Fruit fly (Drosophila melanogaster) whole organism, embryonic: Measurements from ENCODE around the gene CG34008.

ENCODE experiments used
- Abd-B ChIP-seq: fragments of 200-800 bp; sonication (Bioruptor generic); optimal IDR thresholded peaks from 2 replicates; lab custom pipeline; 2018; ENCODE audit warnings: missing biosample characterization, mild to moderate bottlenecking, missing genetic modification characterization, moderate library complexity
- C15 ChIP-seq: fragments of 200-800 bp; sonication (Bioruptor generic); IDR thresholded peaks from 3 replicates; pipeline ENCODE4 v1.3.6; 2022; ENCODE audit warnings: missing biosample characterization, missing genetic modification characterization
- CG11456 ChIP-seq: fragments of 200-800 bp; sonication (Bioruptor generic); IDR thresholded peaks from 3 replicates; pipeline ENCODE4 v1.3.6; 2022; ENCODE audit warnings: missing biosample characterization, missing genetic modification characterization
- CG1233 ChIP-seq: fragments of 200-800 bp; sonication (Bioruptor generic); optimal IDR thresholded peaks from 4 replicates; lab custom pipeline; 2018; ENCODE audit warnings: missing biosample characterization, mild to moderate bottlenecking, missing genetic modification characterization
- CG14050 ChIP-seq: fragments of 200-800 bp; sonication (Bioruptor generic); IDR thresholded peaks from 3 replicates; pipeline ENCODE4 v1.3.6; 2022; ENCODE audit warnings: missing biosample characterization, missing genetic modification characterization
- CG17568 ChIP-seq: fragments of 200-800 bp; sonication (Bioruptor generic); optimal IDR thresholded peaks from 2 replicates; lab custom pipeline; 2018; ENCODE audit warnings: missing biosample characterization, mild to moderate bottlenecking, missing genetic modification characterization, moderate library complexity
- CG3407 ChIP-seq: fragments of 200-800 bp; sonication (Bioruptor generic); optimal IDR thresholded peaks from 2 replicates; lab custom pipeline; 2018; ENCODE audit warnings: missing biosample characterization, mild to moderate bottlenecking, missing genetic modification characterization
- CG7357 ChIP-seq: fragments of 200-800 bp; sonication (Bioruptor generic); IDR thresholded peaks from 3 replicates; pipeline ENCODE4 v1.3.6; 2022; ENCODE audit warnings: missing biosample characterization, missing genetic modification characterization
- CG7786 ChIP-seq: fragments of 200-800 bp; sonication (Bioruptor generic); optimal IDR thresholded peaks from 2 replicates; lab custom pipeline; 2016; ENCODE audit warnings: missing biosample characterization, missing genetic modification characterization
- CG8359 ChIP-seq: fragments of 200-800 bp; sonication (Bioruptor generic); optimal IDR thresholded peaks from 2 replicates; lab custom pipeline; 2017; ENCODE audit warnings: missing biosample characterization, mild to moderate bottlenecking, missing genetic modification characterization, borderline replicate concordance
- CG8388 ChIP-seq: fragments of 200-800 bp; sonication (Bioruptor generic); optimal IDR thresholded peaks from 2 replicates; lab custom pipeline; 2019; ENCODE audit warnings: missing biosample characterization, mild to moderate bottlenecking, missing genetic modification characterization, moderate library complexity
- CG9727 ChIP-seq: fragments of 200-800 bp; sonication (Bioruptor generic); optimal IDR thresholded peaks from 3 replicates; lab custom pipeline; 2017; ENCODE audit warnings: missing biosample characterization, mild to moderate bottlenecking, missing genetic modification characterization
- CG9797 ChIP-seq: fragments of 200-800 bp; sonication (Bioruptor generic); optimal IDR thresholded peaks from 3 replicates; lab custom pipeline; 2018; ENCODE audit warnings: missing biosample characterization, mild to moderate bottlenecking, missing genetic modification characterization
- Dfd ChIP-seq, 2 experiments: fragments of >200 bp; optimal IDR thresholded peaks; 2 replicates each; lab custom pipeline; 2017; ENCODE audit warnings: missing biosample characterization in 2 of 2, missing genetic modification characterization in 2 of 2
- Drgx ChIP-seq: fragments of 200-800 bp; sonication (Bioruptor generic); IDR thresholded peaks from 2 replicates; pipeline ENCODE4 v1.3.6; 2022; ENCODE audit warnings: missing biosample characterization, missing genetic modification characterization
- Fer3 ChIP-seq: fragments of 200-800 bp; sonication (Bioruptor generic); optimal IDR thresholded peaks from 2 replicates; lab custom pipeline; 2018; ENCODE audit warnings: missing biosample characterization, mild to moderate bottlenecking, missing genetic modification characterization, moderate library complexity
- GATAe ChIP-seq: fragments of 200-800 bp; sonication (Bioruptor generic); conservative IDR thresholded peaks from 2 replicates; pipeline ENCODE4 v1.3.6; 2022; ENCODE audit warnings: missing biosample characterization, missing genetic modification characterization
- Hr78 ChIP-seq, 2 experiments: fragments of 200-800 bp in 1 of 2; fragments of >200 bp in 1 of 2; sonication (Bioruptor generic) in 1 of 2; optimal IDR thresholded peaks; 2 replicates each; lab custom pipeline; 2017 to 2019; ENCODE audit warnings: missing biosample characterization in 2 of 2, missing genetic modification characterization in 2 of 2, mild to moderate bottlenecking in 1 of 2, moderate library complexity in 1 of 2
- MTF-1 ChIP-seq: fragments of 200-800 bp; sonication (Bioruptor generic); optimal IDR thresholded peaks from 2 replicates; lab custom pipeline; 2018; ENCODE audit warnings: missing biosample characterization, mild to moderate bottlenecking, missing genetic modification characterization, borderline replicate concordance
- Med ChIP-seq: fragments of 200-800 bp; sonication (Bioruptor generic); peaks from one replicate; lab custom pipeline; 2016; ENCODE audit warnings: missing biosample characterization, missing genetic modification characterization, mild to moderate bottlenecking, inconsistent platforms, moderate library complexity
- Mrtf ChIP-seq: fragments of 200-800 bp; sonication (Bioruptor generic); IDR thresholded peaks from 3 replicates; pipeline ENCODE4 v1.3.6; 2022; ENCODE audit warnings: missing biosample characterization, missing genetic modification characterization
- Ssrp ChIP-seq: fragments of 200-800 bp; sonication (Bioruptor generic); optimal IDR thresholded peaks from 2 replicates; lab custom pipeline; 2018; ENCODE audit warnings: missing biosample characterization, mild to moderate bottlenecking, missing genetic modification characterization, moderate library complexity
- abd-A ChIP-seq: fragments of 200-800 bp; sonication (Bioruptor generic); optimal IDR thresholded peaks from 3 replicates; lab custom pipeline; 2019; ENCODE audit warnings: missing biosample characterization, mild to moderate bottlenecking, missing genetic modification characterization, moderate library complexity
- ato ChIP-seq: fragments of 200-800 bp; sonication (Bioruptor generic); IDR thresholded peaks from 2 replicates; pipeline ENCODE4 v1.3.6; 2022; ENCODE audit warnings: missing biosample characterization, missing genetic modification characterization; ENCODE audit not compliant: partially characterized antibody
- chinmo ChIP-seq: fragments of 200-800 bp; sonication (Bioruptor generic); IDR thresholded peaks from 4 replicates; pipeline ENCODE4 v1.3.6; 2022; ENCODE audit warnings: missing biosample characterization, missing genetic modification characterization; ENCODE audit not compliant: partially characterized antibody
- corto ChIP-seq: fragments of 200-800 bp; sonication (Bioruptor generic); optimal IDR thresholded peaks from 2 replicates; lab custom pipeline; 2016; ENCODE audit warnings: missing biosample characterization, mild to moderate bottlenecking, missing genetic modification characterization, moderate library complexity
- exex ChIP-seq: fragments of 200-800 bp; sonication (Bioruptor generic); optimal IDR thresholded peaks from 4 replicates; lab custom pipeline; 2018; ENCODE audit warnings: missing biosample characterization, mild to moderate bottlenecking, missing genetic modification characterization, moderate library complexity
- grau ChIP-seq: fragments of 200-800 bp; optimal IDR thresholded peaks from 3 replicates; lab custom pipeline; 2019; ENCODE audit warnings: missing biosample characterization, mild to moderate bottlenecking, missing genetic modification characterization, moderate library complexity
- kah ChIP-seq: fragments of 200-800 bp; sonication (Bioruptor generic); optimal IDR thresholded peaks from 2 replicates; lab custom pipeline; 2018; ENCODE audit warnings: missing biosample characterization, mild to moderate bottlenecking, missing genetic modification characterization
- lab ChIP-seq: fragments of 200-800 bp; sonication (Bioruptor generic); optimal IDR thresholded peaks from 3 replicates; lab custom pipeline; 2017; ENCODE audit warnings: missing biosample characterization, missing genetic modification characterization, mild to moderate bottlenecking, moderate library complexity, missing genetic modification reagents
- p53 ChIP-seq: fragments of 200-800 bp; sonication (Bioruptor generic); optimal IDR thresholded peaks from 2 replicates; lab custom pipeline; 2016; ENCODE audit warnings: missing biosample characterization, missing genetic modification characterization
- salm ChIP-seq: fragments of 200-800 bp; sonication (Bioruptor generic); optimal IDR thresholded peaks from 2 replicates; lab custom pipeline; 2018; ENCODE audit warnings: missing biosample characterization, mild to moderate bottlenecking, missing genetic modification characterization
- slou ChIP-seq: fragments of 200-800 bp; sonication (Bioruptor generic); optimal IDR thresholded peaks from 3 replicates; lab custom pipeline; 2016; ENCODE audit warnings: missing biosample characterization, missing genetic modification characterization
- so ChIP-seq: fragments of 200-800 bp; sonication (Bioruptor generic); IDR thresholded peaks from 3 replicates; pipeline ENCODE4 v1.3.6; 2022; ENCODE audit warnings: missing biosample characterization, missing genetic modification characterization
- zen ChIP-seq: fragments of 200-800 bp; sonication (Bioruptor generic); optimal IDR thresholded peaks from 3 replicates; lab custom pipeline; 2018; ENCODE audit warnings: missing biosample characterization, mild to moderate bottlenecking, missing genetic modification characterization, moderate library complexity

CG34008 gene

DNA sequence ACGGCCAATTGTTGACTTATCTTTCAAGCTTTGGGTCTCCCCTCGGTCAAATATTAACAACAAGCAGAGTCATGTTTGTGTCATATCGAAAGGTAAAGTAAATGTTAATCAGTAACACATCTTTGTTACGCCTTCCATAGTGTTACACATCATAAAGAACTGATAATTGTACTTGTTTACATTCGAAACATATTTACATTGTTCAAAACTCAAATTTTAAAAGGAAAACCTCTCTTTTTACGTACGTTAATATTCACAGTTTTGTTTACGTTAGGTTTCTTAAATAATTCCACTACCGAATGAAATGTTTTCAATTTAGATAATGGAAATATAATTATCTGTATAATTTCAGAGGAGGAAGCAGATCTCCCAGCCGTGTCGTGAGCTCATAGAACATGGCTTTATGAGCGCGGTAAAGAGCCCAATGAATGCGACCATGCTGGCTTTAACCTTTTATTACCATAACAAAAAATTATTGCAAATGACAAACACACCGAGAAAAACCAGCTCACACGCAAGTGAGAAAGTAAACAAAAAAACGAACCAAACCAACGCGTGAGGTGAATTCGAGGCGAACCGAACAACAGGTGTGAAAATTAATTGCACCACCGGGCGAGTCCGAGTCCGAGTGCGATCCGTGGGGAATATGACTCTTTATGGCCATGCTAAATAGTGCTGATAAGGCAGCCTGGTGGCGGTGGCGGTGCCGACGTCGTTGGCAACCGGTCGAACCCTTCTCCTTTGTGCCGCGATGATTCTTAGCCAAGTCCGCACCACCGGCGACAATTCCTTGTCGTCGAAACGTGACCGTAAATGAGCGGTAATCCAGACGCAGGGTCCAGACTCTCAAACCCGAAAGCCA, 38.8 kb downstream of the CG34008 start (continued):
- TF ChIP-seq CG14050 (GFP tag; lab: Robert Waterston, UW) (no peak), salm (tag; lab: Kevin White, UChicago) (peak; percentile 4), Abd-B (GFP tag; lab: Kevin White, UChicago) (no peak), p53 (no peak), slou (peak; percentile 30), CG9727 (GFP tag; lab: Kevin White, UChicago) (peak; percentile 73), CG8359 (GFP tag; lab: Kevin White, UChicago) (peak; percentile 5), grau (tag; lab: Kevin White, UChicago) (peak; percentile 3), kah (peak; percentile 56), Med (GFP tag; lab: Kevin White, UChicago) (peak; percentile 34), Fer3 (tag; lab: Kevin White, UChicago) (peak; percentile 19), Mrtf (no peak), Hr78 (GFP tag; optimal IDR thresholded peaks at IDR 0.05; lab: Kevin White, UChicago) (peak in 1 of 2 experiments; percentile 31), C15 (GFP tag; lab: Robert Waterston, UW) (no peak), CG9797 (no peak), Ssrp (tag; lab: Kevin White, UChicago) (no peak), zen (tag; lab: Kevin White, UChicago) (peak; percentile 44), CG7786 (GFP tag; lab: Kevin White, UChicago) (no peak), CG1233 (GFP tag; lab: Kevin White, UChicago) (peak; percentile 55), so (peak; percentile 59; the same call in 1 of the 3 replicates), CG3407 (GFP tag; lab: Kevin White, UChicago) (peak; percentile 51), CG17568 (GFP tag; lab: Kevin White, UChicago) (peak; percentile 42), Dfd (GFP tag; optimal IDR thresholded peaks at IDR 0.05; lab: Kevin White, UChicago) (no peak)

- TF ChIP-seq CG11456 (GFP tag; lab: Robert Waterston, UW) (0 out of 3 replicates have a peak, but pooled peaks have one; percentile 6), CG8388 (GFP tag; lab: Kevin White, UChicago) (no peak), abd-A (tag; lab: Kevin White, UChicago) (no peak), GATAe (GFP tag; lab: Robert Waterston, UW) (peak; percentile 83; the same call in 1 of the 2 replicates), Drgx (GFP tag; lab: Robert Waterston, UW) (no peak), MTF-1 (GFP tag; lab: Kevin White, UChicago) (peak; percentile 97), ato (no peak), corto (peak; percentile 39), CG7357 (GFP tag; lab: Robert Waterston, UW) (no peak), chinmo (GFP tag; lab: Robert Waterston, UW) (0 out of 4 replicates have a peak, but pooled peaks have one; percentile 41), lab (GFP tag; lab: Kevin White, UChicago) (peak; percentile 16), exex (tag; lab: Kevin White, UChicago) (peak; percentile 65)
Measured at dm6 chr3R:20534575-20534974, 46.7 kb downstream of the CG34008 start, which contains the start of the genes MtnE and MtnD. Gene MtnE, minus strand, starts transcription at chr3R:20534704. Gene MtnD, plus strand, starts transcription at chr3R:20534962.
